Worm (Caenorhabditis elegans) whole organism, midembryonic: ENCODE results near the gene R11G10.4.

Experiments used
- cog-1 ChIP-seq: sonication (generic microtip); optimal IDR thresholded peaks from 2 replicates; lab custom pipeline; 2016; ENCODE audit warnings: missing genetic modification characterization, missing compliant biosample characterization
- klf-2 ChIP-seq: fragments of 200-800 bp; sonication (Bioruptor generic); conservative IDR thresholded peaks from 2 replicates; pipeline ENCODE4 v1.3.6; 2022; ENCODE audit warnings: missing genetic modification reagents, missing genetic modification characterization, missing compliant biosample characterization
- ref-1 ChIP-seq: fragments of 200-800 bp; sonication (Bioruptor generic); conservative IDR thresholded peaks from 2 replicates; pipeline ENCODE4 v1.3.6; 2022; ENCODE audit warnings: missing genetic modification reagents, missing genetic modification characterization, missing compliant biosample characterization
- ztf-23 ChIP-seq: fragments of 200-800 bp; sonication (Bioruptor generic); IDR thresholded peaks from 2 replicates; pipeline ENCODE4 v1.3.6; 2022; ENCODE audit warnings: missing genetic modification reagents, missing genetic modification characterization, missing compliant biosample characterization

- TF ChIP-seq ztf-23, result no peak
- TF ChIP-seq cog-1 (tag; lab: Kevin White, UChicago), result no peak
- TF ChIP-seq klf-2 (GFP tag; lab: Robert Waterston, UW), result no peak
- TF ChIP-seq ref-1 (GFP tag; lab: Robert Waterston, UW), result no peak
Measured at ce11 chrV:13536058-13536579, 29.7 kb downstream of the R11G10.4 start, which contains the start of gene frpr-5.
